Fruit fly (Drosophila melanogaster): ENCODE results near the gene CG14292.

dm6 chr3R:18928918-18929705, 23.7 kb upstream of the CG14292 start, which contains the start of gene CG42613:
- TF ChIP-seq CG10654 (GFP tag; optimal IDR thresholded peaks at IDR 0.05), result peak; percentile 72
- TF ChIP-seq grau (tag; optimal IDR thresholded peaks at IDR 0.05), result peak; percentile 28
